Worm (Caenorhabditis elegans) whole organism, L1 larva: Measurements from ENCODE around the gene myo-5.

Experiments used
- ceh-82 ChIP-seq, 3 experiments: fragments of 150-350 bp in 1 of 3; sonication (generic microtip) in 2 of 3; optimal IDR thresholded peaks; 2 replicates each; lab custom pipeline; 2014 to 2017; ENCODE audit warnings: missing biosample characterization in 3 of 3, missing genetic modification characterization in 3 of 3
- fkh-10 ChIP-seq: sonication (generic microtip); optimal IDR thresholded peaks from 2 replicates; lab custom pipeline; 2017; ENCODE audit warnings: missing biosample characterization, missing genetic modification reagents, missing genetic modification characterization
- isw-1 ChIP-seq: fragments of 200-800 bp; sonication (Bioruptor generic); IDR thresholded peaks from 2 replicates; pipeline ENCODE4 v1.3.6; 2022; ENCODE audit warnings: missing genetic modification characterization, missing compliant biosample characterization
- snpc-4 ChIP-seq: fragments of 150-350 bp; optimal IDR thresholded peaks from 2 replicates; lab custom pipeline; 2014; ENCODE audit warnings: missing biosample characterization, missing genetic modification characterization

ce11 chrV:8090595-8090994 lies 18.2 kb upstream of the myo-5 start, which contains the start of gene str-130:
- no peak for TF ChIP-seq ceh-82 (tag; optimal IDR thresholded peaks at IDR 0.05; lab: Kevin White, UChicago)
- TF ChIP-seq fkh-10: no peak
- no peak for TF ChIP-seq snpc-4 (tag; lab: Kevin White, UChicago)
- no peak for TF ChIP-seq isw-1 (GFP tag; lab: Robert Waterston, UW)
